Fruit fly (Drosophila melanogaster) whole organism, prepupa: ENCODE data around the gene CG16727.

ENCODE experiments used
- CG10631 ChIP-seq: fragments of 200-800 bp; sonication (Bioruptor generic); optimal IDR thresholded peaks from 2 replicates; lab custom pipeline; 2016; ENCODE audit warnings: missing biosample characterization, missing genetic modification characterization
- CG10669 ChIP-seq: fragments of 200-800 bp; sonication (Bioruptor generic); optimal IDR thresholded peaks from 3 replicates; lab custom pipeline; 2018; ENCODE audit warnings: missing biosample characterization, mild to moderate bottlenecking, missing genetic modification characterization, moderate library complexity
- CG11902 ChIP-seq: fragments of 200-800 bp; sonication (Bioruptor generic); optimal IDR thresholded peaks from 3 replicates; lab custom pipeline; 2016; ENCODE audit warnings: missing biosample characterization, missing genetic modification characterization
- CG3032 ChIP-seq: fragments of 200-800 bp; optimal IDR thresholded peaks from 2 replicates; lab custom pipeline; 2019; ENCODE audit warnings: missing biosample characterization, mild to moderate bottlenecking, missing genetic modification characterization, moderate library complexity
- CG34406 ChIP-seq: fragments of 200-800 bp; sonication (Bioruptor generic); optimal IDR thresholded peaks from 3 replicates; lab custom pipeline; 2016; ENCODE audit warnings: missing biosample characterization, missing genetic modification characterization
- CG4318 ChIP-seq: fragments of 200-800 bp; sonication (Bioruptor generic); optimal IDR thresholded peaks from 3 replicates; lab custom pipeline; 2017; ENCODE audit warnings: missing biosample characterization, mild to moderate bottlenecking, missing genetic modification characterization
- CG6276 ChIP-seq: fragments of 200-800 bp; sonication (Bioruptor generic); optimal IDR thresholded peaks from 2 replicates; lab custom pipeline; 2017; ENCODE audit warnings: missing biosample characterization, mild to moderate bottlenecking, missing genetic modification characterization
- CG6792 ChIP-seq: fragments of 200-800 bp; sonication (Bioruptor generic); optimal IDR thresholded peaks from 3 replicates; lab custom pipeline; 2016; ENCODE audit warnings: missing biosample characterization, missing genetic modification characterization
- CG6808 ChIP-seq: fragments of 200-800 bp; sonication (Bioruptor generic); optimal IDR thresholded peaks from 3 replicates; lab custom pipeline; 2017; ENCODE audit warnings: missing biosample characterization, missing genetic modification characterization, mild to moderate bottlenecking, moderate library complexity, missing genetic modification reagents
- CG6854 ChIP-seq: fragments of 200-800 bp; sonication (Bioruptor generic); optimal IDR thresholded peaks from 2 replicates; lab custom pipeline; 2017; ENCODE audit warnings: missing biosample characterization, mild to moderate bottlenecking, missing genetic modification characterization
- CG7368 ChIP-seq: fragments of 200-800 bp; sonication (Bioruptor generic); optimal IDR thresholded peaks from 3 replicates; lab custom pipeline; 2016; ENCODE audit warnings: missing biosample characterization, missing genetic modification characterization
- CG8119 ChIP-seq: fragments of 200-800 bp; sonication (Bioruptor generic); IDR thresholded peaks from 3 replicates; pipeline ENCODE4 v1.3.6; 2022; ENCODE audit warnings: missing biosample characterization, missing genetic modification characterization
- CG8319 ChIP-seq: fragments of 200-800 bp; sonication (Bioruptor generic); optimal IDR thresholded peaks from 3 replicates; lab custom pipeline; 2016; ENCODE audit warnings: missing biosample characterization, missing genetic modification characterization
- Eip75B ChIP-seq: fragments of 200-800 bp; sonication (Bioruptor generic); optimal IDR thresholded peaks from 3 replicates; lab custom pipeline; 2016; ENCODE audit warnings: missing biosample characterization, missing genetic modification characterization
- Eip78C ChIP-seq: fragments of 200-800 bp; sonication (Bioruptor generic); peaks from one replicate; lab custom pipeline; 2016; ENCODE audit warnings: missing biosample characterization, missing genetic modification characterization
- Ets21C ChIP-seq: fragments of 200-800 bp; sonication (Bioruptor generic); optimal IDR thresholded peaks from 3 replicates; lab custom pipeline; 2016; ENCODE audit warnings: missing biosample characterization, missing genetic modification characterization
- Gug ChIP-seq: fragments of 200-800 bp; sonication (Bioruptor generic); IDR thresholded peaks from 2 replicates; pipeline ENCODE4 v1.3.6; 2022; ENCODE audit warnings: missing biosample characterization, missing genetic modification characterization
- Hr38 ChIP-seq: sonication (Bioruptor generic); optimal IDR thresholded peaks from 2 replicates; lab custom pipeline; 2016; ENCODE audit warnings: missing biosample characterization, missing genetic modification characterization
- Hr39 ChIP-seq: fragments of 200-800 bp; sonication (Bioruptor generic); optimal IDR thresholded peaks from 2 replicates; lab custom pipeline; 2016; ENCODE audit warnings: missing biosample characterization, missing genetic modification characterization
- Hr4 ChIP-seq: fragments of 200-800 bp; sonication (Bioruptor generic); optimal IDR thresholded peaks from 3 replicates; lab custom pipeline; 2016; ENCODE audit warnings: missing biosample characterization, missing genetic modification characterization
- Met ChIP-seq: fragments of 200-800 bp; sonication (Bioruptor generic); optimal IDR thresholded peaks from 3 replicates; lab custom pipeline; 2016; ENCODE audit warnings: missing biosample characterization, missing genetic modification characterization
- OdsH ChIP-seq: fragments of 200-800 bp; sonication (Bioruptor generic); optimal IDR thresholded peaks from 3 replicates; lab custom pipeline; 2016; ENCODE audit warnings: missing biosample characterization, missing genetic modification characterization
- Sox14 ChIP-seq: fragments of 200-800 bp; sonication (Bioruptor generic); optimal IDR thresholded peaks from 3 replicates; lab custom pipeline; 2016; ENCODE audit warnings: missing biosample characterization, missing genetic modification characterization
- Sox15 ChIP-seq: fragments of 200-800 bp; sonication (Bioruptor generic); optimal IDR thresholded peaks from 3 replicates; lab custom pipeline; 2016; ENCODE audit warnings: missing biosample characterization, missing genetic modification characterization
- acj6 ChIP-seq: fragments of 200-800 bp; sonication (Bioruptor generic); optimal IDR thresholded peaks from 3 replicates; lab custom pipeline; 2016; ENCODE audit warnings: missing biosample characterization, missing genetic modification characterization
- cyc ChIP-seq: fragments of 200-800 bp; sonication (Bioruptor generic); optimal IDR thresholded peaks from 3 replicates; lab custom pipeline; 2016; ENCODE audit warnings: missing biosample characterization, missing genetic modification characterization
- fd85E ChIP-seq: fragments of 200-800 bp; sonication (Bioruptor generic); optimal IDR thresholded peaks from 3 replicates; lab custom pipeline; 2016; ENCODE audit warnings: missing biosample characterization, missing genetic modification characterization
- fkh ChIP-seq: fragments of 200-800 bp; sonication (Bioruptor generic); optimal IDR thresholded peaks from 3 replicates; lab custom pipeline; 2017; ENCODE audit warnings: missing biosample characterization, mild to moderate bottlenecking, missing genetic modification characterization, moderate library complexity
- lz ChIP-seq: fragments of 200-800 bp; sonication (Bioruptor generic); optimal IDR thresholded peaks from 3 replicates; lab custom pipeline; 2016; ENCODE audit warnings: missing biosample characterization, missing genetic modification characterization
- pdm3 ChIP-seq: fragments of 200-800 bp; sonication (Bioruptor generic); optimal IDR thresholded peaks from 3 replicates; lab custom pipeline; 2016; ENCODE audit warnings: missing biosample characterization, missing genetic modification characterization
- salr ChIP-seq, 2 experiments: fragments of 200-800 bp; sonication (Bioruptor generic); optimal IDR thresholded peaks; 3 replicates each; lab custom pipeline; 2016 to 2018; ENCODE audit warnings: missing biosample characterization in 2 of 2, missing genetic modification characterization in 2 of 2, mild to moderate bottlenecking in 1 of 2
- ss ChIP-seq, 2 experiments: fragments of 200-800 bp; sonication (Bioruptor generic); optimal IDR thresholded peaks; 2 replicates in 1 of 2; 3 replicates in 1 of 2; lab custom pipeline; 2017 to 2018; ENCODE audit warnings: mild to moderate bottlenecking in 2 of 2, missing biosample characterization in 2 of 2, missing genetic modification characterization in 2 of 2, moderate library complexity in 1 of 2
- svp ChIP-seq: fragments of 200-800 bp; sonication (Bioruptor generic); peaks from one replicate; lab custom pipeline; 2016; ENCODE audit warnings: missing biosample characterization, missing genetic modification characterization
- topi ChIP-seq: fragments of 200-800 bp; sonication (Bioruptor generic); optimal IDR thresholded peaks from 3 replicates; lab custom pipeline; 2016; ENCODE audit warnings: missing biosample characterization, missing genetic modification characterization
- vri ChIP-seq: fragments of 200-800 bp; sonication (Bioruptor generic); optimal IDR thresholded peaks from 3 replicates; lab custom pipeline; 2016; ENCODE audit warnings: missing biosample characterization, mild to moderate bottlenecking, missing genetic modification characterization

The CG16727 gene

dm6 chr3R:19602996-19603395, 10.2 kb upstream of the CG16727 start, which contains the start of gene CG7342 (continued):
- peak; percentile 31 for TF ChIP-seq Ets21C (GFP tag; lab: Kevin White, UChicago)
- no peak for TF ChIP-seq pdm3
- TF ChIP-seq Hr4: no peak
- TF ChIP-seq svp (GFP tag; lab: Kevin White, UChicago): peak; percentile 83
- peak; percentile 65 for TF ChIP-seq Hr39 (GFP tag; lab: Kevin White, UChicago)
- no peak for TF ChIP-seq Eip75B (GFP tag; lab: Kevin White, UChicago)
- TF ChIP-seq ss (GFP tag; optimal IDR thresholded peaks at IDR 0.05; lab: Kevin White, UChicago): no peak
- TF ChIP-seq topi (GFP tag; lab: Kevin White, UChicago): no peak
- TF ChIP-seq CG11902 (GFP tag; lab: Kevin White, UChicago): no peak
- no peak for TF ChIP-seq fkh (GFP tag; lab: Kevin White, UChicago)
- TF ChIP-seq Eip78C (GFP tag; lab: Kevin White, UChicago): no peak
- no peak for TF ChIP-seq Sox15 (GFP tag; lab: Kevin White, UChicago)
- no peak for TF ChIP-seq CG8119 (GFP tag; lab: Robert Waterston, UW)
- no peak for TF ChIP-seq CG7368
- TF ChIP-seq fd85E (GFP tag; lab: Kevin White, UChicago): no peak
- no peak for TF ChIP-seq Sox14
- peak; percentile 67 for TF ChIP-seq Met (GFP tag; lab: Kevin White, UChicago)
- TF ChIP-seq CG4318 (GFP tag; lab: Kevin White, UChicago): no peak
- no peak for TF ChIP-seq Gug (GFP tag; lab: Robert Waterston, UW)
- no peak for TF ChIP-seq salr (GFP tag; optimal IDR thresholded peaks at IDR 0.05; lab: Kevin White, UChicago)
- no peak for TF ChIP-seq OdsH (GFP tag; lab: Kevin White, UChicago)
- TF ChIP-seq CG34406 (GFP tag; lab: Kevin White, UChicago): no peak
- TF ChIP-seq CG6808 (GFP tag; lab: Kevin White, UChicago): no peak
- TF ChIP-seq acj6 (GFP tag; lab: Kevin White, UChicago): no peak
- TF ChIP-seq CG10669 (GFP tag; lab: Kevin White, UChicago): no peak
- no peak for TF ChIP-seq CG6854 (GFP tag; lab: Kevin White, UChicago)
- no peak for TF ChIP-seq CG6792
- TF ChIP-seq, all 60 proteins: peak for 9

dm6 chr3R:19606954-19607353, 6.2 kb upstream of the CG16727 start, which contains the start of gene CG17751:
Gene CG17751 (plus strand): TSS chr3R:19607254.
- TF ChIP-seq topi (GFP tag; lab: Kevin White, UChicago): no peak
- no peak for TF ChIP-seq ss (GFP tag; optimal IDR thresholded peaks at IDR 0.05; lab: Kevin White, UChicago)
- no peak for TF ChIP-seq CG6276 (GFP tag; lab: Kevin White, UChicago)
- no peak for TF ChIP-seq CG8319 (GFP tag; lab: Kevin White, UChicago)
- TF ChIP-seq lz (GFP tag; lab: Kevin White, UChicago): no peak
- TF ChIP-seq CG6808 (GFP tag; lab: Kevin White, UChicago): no peak
- TF ChIP-seq CG4318 (GFP tag; lab: Kevin White, UChicago): no peak
- no peak for TF ChIP-seq vri (GFP tag; lab: Kevin White, UChicago)
- no peak for TF ChIP-seq CG3032 (tag; lab: Kevin White, UChicago)
- no peak for TF ChIP-seq CG8119 (GFP tag; lab: Robert Waterston, UW)
- TF ChIP-seq Eip75B (GFP tag; lab: Kevin White, UChicago): no peak
- TF ChIP-seq CG10631 (GFP tag; lab: Kevin White, UChicago): no peak
- TF ChIP-seq Hr38: no peak
- TF ChIP-seq fd85E (GFP tag; lab: Kevin White, UChicago): no peak
- TF ChIP-seq fkh (GFP tag; lab: Kevin White, UChicago): no peak
- TF ChIP-seq cyc: no peak

- TF ChIP-seq fkh (GFP tag; lab: Kevin White, UChicago): peak; percentile 10
- no peak for TF ChIP-seq acj6 (GFP tag; lab: Kevin White, UChicago)
- TF ChIP-seq CG6792: no peak
- TF ChIP-seq CG34406 (GFP tag; lab: Kevin White, UChicago): no peak
- no peak for TF ChIP-seq Gug (GFP tag; lab: Robert Waterston, UW)
- TF ChIP-seq Eip78C (GFP tag; lab: Kevin White, UChicago): no peak
- TF ChIP-seq Met (GFP tag; lab: Kevin White, UChicago): no peak
- TF ChIP-seq OdsH (GFP tag; lab: Kevin White, UChicago): no peak
- TF ChIP-seq, all 60 proteins: peak for 1
These were observed 3.3 kb upstream of the CG16727 start, which contains the start of gene CG17752 for dm6 chr3R:19609925-19610324. Gene CG17752 (plus strand): TSS chr3R:19610225.
